Fruit fly (Drosophila melanogaster) whole organism, embryonic: ENCODE data around the gene CG33514.

Experiments
- Asciz ChIP-seq: fragments of 200-800 bp; sonication (Bioruptor generic); optimal IDR thresholded peaks from 2 replicates; lab custom pipeline; 2017; ENCODE audit warnings: missing biosample characterization, mild to moderate bottlenecking, missing genetic modification characterization, missing genetic modification reagents
- BEAF-32 ChIP-seq: fragments of 200-800 bp; sonication (Bioruptor generic); optimal IDR thresholded peaks from 3 replicates; lab custom pipeline; 2017; ENCODE audit warnings: missing biosample characterization, missing genetic modification characterization, mild to moderate bottlenecking, moderate library complexity, missing genetic modification reagents
- Blimp-1 ChIP-seq: fragments of 200-800 bp; sonication (Bioruptor generic); optimal IDR thresholded peaks from 3 replicates; lab custom pipeline; 2018; ENCODE audit warnings: missing biosample characterization, missing genetic modification characterization, mild to moderate bottlenecking, moderate library complexity, missing genetic modification reagents
- CG11247 ChIP-seq: fragments of 200-800 bp; sonication (Bioruptor generic); IDR thresholded peaks from 2 replicates; pipeline ENCODE4 v1.3.6; 2022; ENCODE audit warnings: missing biosample characterization, missing genetic modification characterization
- CG11504 ChIP-seq: fragments of 200-800 bp; sonication (Bioruptor generic); optimal IDR thresholded peaks from 3 replicates; lab custom pipeline; 2019; ENCODE audit warnings: missing biosample characterization, mild to moderate bottlenecking, missing genetic modification characterization, moderate library complexity
- CG13424 ChIP-seq: fragments of 200-800 bp; sonication (Bioruptor generic); optimal IDR thresholded peaks from 2 replicates; lab custom pipeline; 2019; ENCODE audit warnings: missing biosample characterization, mild to moderate bottlenecking, missing genetic modification characterization, moderate library complexity
- CG13894 ChIP-seq: fragments of 200-800 bp; sonication (Bioruptor generic); optimal IDR thresholded peaks from 3 replicates; lab custom pipeline; 2018; ENCODE audit warnings: missing biosample characterization, mild to moderate bottlenecking, missing genetic modification characterization, moderate library complexity
- CG14710 ChIP-seq: fragments of 200-800 bp; sonication (Bioruptor generic); optimal IDR thresholded peaks from 3 replicates; lab custom pipeline; 2019; ENCODE audit warnings: missing biosample characterization, mild to moderate bottlenecking, missing genetic modification characterization, moderate library complexity
- CG17385 ChIP-seq: fragments of 200-800 bp; sonication (Bioruptor generic); optimal IDR thresholded peaks from 3 replicates; lab custom pipeline; 2018; ENCODE audit warnings: missing biosample characterization, mild to moderate bottlenecking, missing genetic modification characterization
- CG17802 ChIP-seq: fragments of 200-800 bp; sonication (Bioruptor generic); optimal IDR thresholded peaks from 2 replicates; lab custom pipeline; 2018; ENCODE audit warnings: missing biosample characterization, mild to moderate bottlenecking, missing genetic modification characterization, moderate library complexity
- CG30403 ChIP-seq: fragments of 200-800 bp; sonication (Bioruptor generic); optimal IDR thresholded peaks from 3 replicates; lab custom pipeline; 2016; ENCODE audit warnings: missing biosample characterization, missing genetic modification characterization
- CG30431 ChIP-seq: fragments of 200-800 bp; sonication (Bioruptor generic); optimal IDR thresholded peaks from 2 replicates; lab custom pipeline; 2017; ENCODE audit warnings: missing biosample characterization, missing genetic modification characterization
- CG5180 ChIP-seq: fragments of 200-800 bp; sonication (Bioruptor generic); optimal IDR thresholded peaks from 3 replicates; lab custom pipeline; 2017; ENCODE audit warnings: missing biosample characterization, missing genetic modification characterization, mild to moderate bottlenecking, moderate library complexity, missing genetic modification reagents
- CG6813 ChIP-seq: fragments of 200-800 bp; sonication (Bioruptor generic); optimal IDR thresholded peaks from 2 replicates; lab custom pipeline; 2017; ENCODE audit warnings: missing biosample characterization, missing genetic modification characterization, mild to moderate bottlenecking, moderate library complexity, missing genetic modification reagents
- CG9437 ChIP-seq: fragments of 200-800 bp; sonication (Bioruptor generic); optimal IDR thresholded peaks from 2 replicates; lab custom pipeline; 2018; ENCODE audit warnings: missing biosample characterization, mild to moderate bottlenecking, missing genetic modification characterization
- CoRest ChIP-seq: fragments of 200-800 bp; sonication (Bioruptor generic); optimal IDR thresholded peaks from 3 replicates; lab custom pipeline; 2018; ENCODE audit warnings: missing biosample characterization, mild to moderate bottlenecking, missing genetic modification characterization, moderate library complexity
- CrebB ChIP-seq: fragments of 200-800 bp; sonication (Bioruptor generic); optimal IDR thresholded peaks from 3 replicates; lab custom pipeline; 2018; ENCODE audit warnings: missing biosample characterization, mild to moderate bottlenecking, missing genetic modification characterization
- D19A ChIP-seq: fragments of 200-800 bp; optimal IDR thresholded peaks from 3 replicates; lab custom pipeline; 2019; ENCODE audit warnings: missing biosample characterization, mild to moderate bottlenecking, missing genetic modification characterization, moderate library complexity
- Dref ChIP-seq: fragments of 200-800 bp; sonication (Bioruptor generic); IDR thresholded peaks from 2 replicates; pipeline ENCODE4 v1.3.6; 2022; ENCODE audit warnings: missing biosample characterization, missing genetic modification characterization
- ERR ChIP-seq: fragments of 200-800 bp; sonication (Bioruptor generic); optimal IDR thresholded peaks from 2 replicates; lab custom pipeline; 2016; ENCODE audit warnings: missing biosample characterization, missing genetic modification characterization
- Elba2 ChIP-seq: fragments of 200-800 bp; sonication (Bioruptor generic); optimal IDR thresholded peaks from 3 replicates; lab custom pipeline; 2016; ENCODE audit warnings: missing biosample characterization, missing genetic modification characterization
- Fer2 ChIP-seq: fragments of 200-800 bp; sonication (Bioruptor generic); optimal IDR thresholded peaks from 2 replicates; lab custom pipeline; 2018; ENCODE audit warnings: missing biosample characterization, mild to moderate bottlenecking, missing genetic modification characterization, moderate library complexity
- H15 ChIP-seq: fragments of 200-800 bp; sonication (Bioruptor generic); IDR thresholded peaks from 3 replicates; pipeline ENCODE4 v1.3.6; 2022; ENCODE audit warnings: missing biosample characterization, missing genetic modification characterization
- HLHmδ ChIP-seq: fragments of 200-800 bp; sonication (Bioruptor generic); optimal IDR thresholded peaks from 2 replicates; lab custom pipeline; 2018; ENCODE audit warnings: missing biosample characterization, mild to moderate bottlenecking, missing genetic modification characterization, moderate library complexity
- HmgD ChIP-seq: fragments of 200-800 bp; sonication (Bioruptor generic); optimal IDR thresholded peaks from 3 replicates; lab custom pipeline; 2016; ENCODE audit warnings: missing biosample characterization, missing genetic modification characterization
- Lhr ChIP-seq: fragments of 200-800 bp; sonication (Bioruptor generic); optimal IDR thresholded peaks from 3 replicates; lab custom pipeline; 2017; ENCODE audit warnings: mild to moderate bottlenecking, missing biosample characterization, missing genetic modification reagents, missing genetic modification characterization
- NK7.1 ChIP-seq: fragments of 200-800 bp; sonication (Bioruptor generic); optimal IDR thresholded peaks from 3 replicates; lab custom pipeline; 2016; ENCODE audit warnings: missing biosample characterization, missing genetic modification characterization
- Poxn ChIP-seq: fragments of 200-800 bp; sonication (Bioruptor generic); IDR thresholded peaks from 2 replicates; pipeline ENCODE4 v1.3.6; 2022; ENCODE audit warnings: missing biosample characterization, missing genetic modification characterization
- Scr ChIP-seq: fragments of 200-800 bp; sonication (Bioruptor generic); IDR thresholded peaks from 2 replicates; pipeline ENCODE4 v1.3.6; 2022; ENCODE audit warnings: missing biosample characterization, missing genetic modification characterization; ENCODE audit not compliant: partially characterized antibody
- YL-1 ChIP-seq: fragments of 200-800 bp; sonication (Bioruptor generic); optimal IDR thresholded peaks from 3 replicates; lab custom pipeline; 2017; ENCODE audit warnings: missing biosample characterization, mild to moderate bottlenecking, missing genetic modification characterization
- ato ChIP-seq: fragments of 200-800 bp; sonication (Bioruptor generic); IDR thresholded peaks from 2 replicates; pipeline ENCODE4 v1.3.6; 2022; ENCODE audit warnings: missing biosample characterization, missing genetic modification characterization; ENCODE audit not compliant: partially characterized antibody
- bbx ChIP-seq: fragments of 200-800 bp; sonication (Bioruptor generic); IDR thresholded peaks from 2 replicates; pipeline ENCODE4 v1.3.6; 2022; ENCODE audit warnings: missing biosample characterization, missing genetic modification characterization; ENCODE audit not compliant: partially characterized antibody
- emc ChIP-seq: fragments of 200-800 bp; sonication (Bioruptor generic); optimal IDR thresholded peaks from 2 replicates; lab custom pipeline; 2016; ENCODE audit warnings: missing biosample characterization, missing genetic modification characterization
- eyg ChIP-seq: fragments of 200-800 bp; sonication (Bioruptor generic); optimal IDR thresholded peaks from 3 replicates; lab custom pipeline; 2016; ENCODE audit warnings: missing biosample characterization, missing genetic modification characterization
- gsb ChIP-seq: fragments of 200-800 bp; sonication (Bioruptor generic); IDR thresholded peaks from 2 replicates; pipeline ENCODE4 v1.3.6; 2022; ENCODE audit warnings: missing biosample characterization, missing genetic modification characterization
- h ChIP-seq: fragments of >200 bp; optimal IDR thresholded peaks from 2 replicates; lab custom pipeline; 2017
- kah ChIP-seq: fragments of 200-800 bp; sonication (Bioruptor generic); optimal IDR thresholded peaks from 2 replicates; lab custom pipeline; 2018; ENCODE audit warnings: missing biosample characterization, mild to moderate bottlenecking, missing genetic modification characterization
- lbe ChIP-seq: fragments of 200-800 bp; sonication (Bioruptor generic); optimal IDR thresholded peaks from 2 replicates; lab custom pipeline; 2016; ENCODE audit warnings: missing biosample characterization, mild to moderate bottlenecking, missing genetic modification characterization
- mld ChIP-seq: fragments of 200-800 bp; sonication (Bioruptor generic); IDR thresholded peaks from 3 replicates; pipeline ENCODE4 v1.3.6; 2022; ENCODE audit warnings: missing biosample characterization, missing genetic modification characterization; ENCODE audit not compliant: partially characterized antibody
- phol ChIP-seq: fragments of 200-800 bp; sonication (Bioruptor generic); optimal IDR thresholded peaks from 3 replicates; lab custom pipeline; 2018; ENCODE audit warnings: missing biosample characterization, mild to moderate bottlenecking, missing genetic modification characterization, moderate library complexity
- row ChIP-seq: fragments of 200-800 bp; sonication (Bioruptor generic); IDR thresholded peaks from 3 replicates; pipeline ENCODE4 v1.3.6; 2022; ENCODE audit warnings: missing biosample characterization, missing genetic modification characterization
- sens ChIP-seq: fragments of 200-800 bp; sonication (Bioruptor generic); peaks from one replicate; lab custom pipeline; 2016; ENCODE audit warnings: missing biosample characterization, missing genetic modification characterization
- sim ChIP-seq: fragments of 200-800 bp; sonication (Bioruptor generic); IDR thresholded peaks from 2 replicates; pipeline ENCODE4 v1.3.6; 2022; ENCODE audit warnings: missing biosample characterization, missing genetic modification characterization
- sisA ChIP-seq: fragments of 200-800 bp; sonication (Bioruptor generic); IDR thresholded peaks from 2 replicates; pipeline ENCODE4 v1.3.6; 2022; ENCODE audit warnings: missing biosample characterization, missing genetic modification characterization
- sob ChIP-seq: fragments of 200-800 bp; sonication (Bioruptor generic); IDR thresholded peaks from 2 replicates; pipeline ENCODE4 v1.3.6; 2022; ENCODE audit warnings: missing biosample characterization, missing genetic modification characterization
- tx ChIP-seq: fragments of 200-800 bp; sonication (Bioruptor generic); optimal IDR thresholded peaks from 2 replicates; lab custom pipeline; 2016; ENCODE audit warnings: missing biosample characterization, missing genetic modification characterization
- wdn ChIP-seq: fragments of 200-800 bp; sonication (Bioruptor generic); IDR thresholded peaks from 2 replicates; pipeline ENCODE4 v1.3.6; 2022; ENCODE audit warnings: missing biosample characterization, missing genetic modification characterization
- zen ChIP-seq: fragments of 200-800 bp; sonication (Bioruptor generic); optimal IDR thresholded peaks from 3 replicates; lab custom pipeline; 2018; ENCODE audit warnings: missing biosample characterization, mild to moderate bottlenecking, missing genetic modification characterization, moderate library complexity
- zfh1 ChIP-seq: fragments of 200-800 bp; sonication (Bioruptor generic); IDR thresholded peaks from 3 replicates; pipeline ENCODE4 v1.3.6; 2022; ENCODE audit warnings: missing biosample characterization, missing genetic modification characterization

Gene CG33514

dm6 chr3L:4406653-4407257 lies 41.5 kb downstream of the CG33514 start, which contains the start of gene TP53INP (continued):
- TF ChIP-seq CG5180 (GFP tag; lab: Kevin White, UChicago), result peak; percentile 80
- TF ChIP-seq CG17385, result peak; percentile 87
- TF ChIP-seq bbx, result peak; percentile 59
- TF ChIP-seq eyg, result peak; percentile 62
- TF ChIP-seq Lhr (GFP tag; lab: Kevin White, UChicago), result peak; percentile 64
- no peak for TF ChIP-seq mld (GFP tag; lab: Robert Waterston, UW)
- TF ChIP-seq YL-1 (GFP tag; lab: Kevin White, UChicago), result peak; percentile 55
- TF ChIP-seq kah (GFP tag; lab: Kevin White, UChicago), result peak; percentile 64
- peak; percentile 93 for TF ChIP-seq CG30403 (GFP tag; lab: Kevin White, UChicago)
- TF ChIP-seq zen (tag; lab: Kevin White, UChicago), result peak; percentile 76
- TF ChIP-seq D19A (tag; lab: Kevin White, UChicago), result peak; percentile 100
- no peak for TF ChIP-seq Elba2 (GFP tag; lab: Kevin White, UChicago)
- TF ChIP-seq tx (GFP tag; lab: Kevin White, UChicago), result peak; percentile 44
- TF ChIP-seq Dref, result no peak
- TF ChIP-seq CoRest (tag; lab: Kevin White, UChicago), result peak; percentile 95
- TF ChIP-seq Asciz (GFP tag; lab: Kevin White, UChicago), result peak; percentile 81
- peak; percentile 94 for TF ChIP-seq phol
- TF ChIP-seq CG14710 (tag; lab: Kevin White, UChicago), result peak; percentile 91
- TF ChIP-seq CrebB (tag; lab: Kevin White, UChicago), result peak; percentile 52
- peak; percentile 96 for TF ChIP-seq sens (GFP tag; lab: Kevin White, UChicago)
- TF ChIP-seq CG11504 (tag; lab: Kevin White, UChicago), result peak; percentile 93
- TF ChIP-seq zfh1 (GFP tag; lab: Robert Waterston, UW), result peak; percentile 60; the same call in 2 of the 3 replicates
- peak; percentile 59 for TF ChIP-seq Fer2 (tag; lab: Kevin White, UChicago)
- TF ChIP-seq Scr (GFP tag; lab: Robert Waterston, UW), result no peak; the same call in none of the 2 replicates
- TF ChIP-seq NK7.1 (GFP tag; lab: Kevin White, UChicago), result peak; percentile 60
- peak; percentile 77; the same call in 1 of the 2 replicates for TF ChIP-seq sisA (GFP tag; lab: Robert Waterston, UW)
- no peak for TF ChIP-seq wdn
- peak; percentile 64 for TF ChIP-seq CG13894 (tag; lab: Kevin White, UChicago)
- TF ChIP-seq sim, result 0 out of 2 replicates have a peak, but pooled peaks have one; percentile 20
- 0 out of 2 replicates have a peak, but pooled peaks have one; percentile 28 for TF ChIP-seq CG11247 (GFP tag; lab: Robert Waterston, UW)
- TF ChIP-seq H15 (GFP tag; lab: Robert Waterston, UW), result peak; percentile 66; the same call in 1 of the 3 replicates
- TF ChIP-seq h (lab: Kevin White, UChicago), result no peak
- TF ChIP-seq BEAF-32 (GFP tag; lab: Kevin White, UChicago), result no peak
- TF ChIP-seq CG30431, result peak; percentile 72
- peak; percentile 90 for TF ChIP-seq CG9437 (GFP tag; lab: Kevin White, UChicago)
- TF ChIP-seq CG6813, result peak; percentile 82
- peak; percentile 18 for TF ChIP-seq HmgD
- TF ChIP-seq Poxn (GFP tag; lab: Robert Waterston, UW), result no peak
- peak; percentile 66 for TF ChIP-seq lbe (GFP tag; lab: Kevin White, UChicago)
- peak; percentile 93 for TF ChIP-seq CG13424 (tag; lab: Kevin White, UChicago)
- peak; percentile 17 for TF ChIP-seq ERR (GFP tag; lab: Kevin White, UChicago)
- peak; percentile 67 for TF ChIP-seq HLHmδ (GFP tag; lab: Kevin White, UChicago)
- TF ChIP-seq CG17802, result peak; percentile 14
- peak; percentile 65 for TF ChIP-seq sob (GFP tag; lab: Robert Waterston, UW)
- TF ChIP-seq ato (GFP tag; lab: Robert Waterston, UW), result no peak
- TF ChIP-seq Blimp-1 (GFP tag; lab: Kevin White, UChicago), result peak; percentile 87
- TF ChIP-seq emc, result peak; percentile 30
- TF ChIP-seq gsb (GFP tag; lab: Robert Waterston, UW), result 0 out of 2 replicates have a peak, but pooled peaks have one; percentile 6
- TF ChIP-seq row (GFP tag; lab: Robert Waterston, UW), result peak; percentile 93
